Fruit fly (Drosophila melanogaster): Measurements from ENCODE around the gene CG4259.

CG4259 gene

DNA sequence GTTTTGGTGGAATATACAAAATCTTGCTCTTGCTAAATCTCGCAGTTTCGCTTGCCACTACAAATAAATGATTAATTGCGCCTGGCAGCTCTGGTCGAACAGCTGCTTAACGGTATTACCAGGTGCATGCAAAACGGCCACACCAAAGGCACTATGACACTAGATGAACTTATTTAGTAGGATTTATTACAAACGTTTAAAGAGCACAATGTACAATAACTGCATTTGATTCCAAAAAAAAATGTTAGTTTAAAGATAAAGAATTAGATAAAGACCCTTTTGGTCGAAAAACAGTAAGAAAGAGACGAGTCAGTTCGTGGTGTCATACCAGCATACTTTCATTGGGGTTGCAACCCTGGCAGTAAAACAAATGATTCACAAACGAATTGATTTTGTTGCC lies 18.2 kb upstream of the CG4259 start, which contains the start of the genes CG11723 and Tbcd (continued):
- TF ChIP-seq al (GFP tag; IDR thresholded peaks at IDR 0.05): peak; percentile 84
- peak; percentile 75 for TF ChIP-seq gt (GFP tag; IDR thresholded peaks at IDR 0.05)
- no peak for TF ChIP-seq CG42726 (GFP tag; IDR thresholded peaks at IDR 0.05; ENCODE audit: partially characterized antibody)
- TF ChIP-seq Sox102F (GFP tag; optimal IDR thresholded peaks at IDR 0.05): no peak
- TF ChIP-seq CHES-1-like (GFP tag; optimal IDR thresholded peaks at IDR 0.05): peak; percentile 87
- peak; percentile 97 for TF ChIP-seq MBD-R2 (GFP tag; IDR thresholded peaks at IDR 0.05)
- peak in 1 of 2 experiments; percentile 87 for TF ChIP-seq Pdp1 (GFP tag; optimal IDR thresholded peaks at IDR 0.05)
- no peak for TF ChIP-seq Hr39 (optimal IDR thresholded peaks at IDR 0.05)
- TF ChIP-seq CG10565 (GFP tag; optimal IDR thresholded peaks at IDR 0.05): no peak
- TF ChIP-seq Hmx (GFP tag; optimal IDR thresholded peaks at IDR 0.05): no peak
- peak; percentile 85 for TF ChIP-seq rib (GFP tag; IDR thresholded peaks at IDR 0.05)
- peak; percentile 69 for TF ChIP-seq CG12236 (GFP tag; optimal IDR thresholded peaks at IDR 0.05)
- peak; percentile 83 for TF ChIP-seq Dip3 (GFP tag; optimal IDR thresholded peaks at IDR 0.05)
- TF ChIP-seq jigr1 (GFP tag; IDR thresholded peaks at IDR 0.05): peak; percentile 78; the same call in 2 of the 3 replicates
- TF ChIP-seq hth (optimal IDR thresholded peaks at IDR 0.05): no peak
- TF ChIP-seq HmgD (GFP tag; optimal IDR thresholded peaks at IDR 0.05): peak; percentile 82
- TF ChIP-seq Spps (tag; optimal IDR thresholded peaks at IDR 0.05): peak; percentile 73
- peak; percentile 87 for TF ChIP-seq ind (GFP tag; optimal IDR thresholded peaks at IDR 0.05)
- TF ChIP-seq gcm (GFP tag; optimal IDR thresholded peaks at IDR 0.05): no peak
- TF ChIP-seq unpg (GFP tag; optimal IDR thresholded peaks at IDR 0.05): peak; percentile 91
- peak; percentile 90 for TF ChIP-seq CG9932 (GFP tag; IDR thresholded peaks at IDR 0.05)
- TF ChIP-seq Fer2 (tag; optimal IDR thresholded peaks at IDR 0.05): peak; percentile 75
- TF ChIP-seq CG12659 (GFP tag; optimal IDR thresholded peaks at IDR 0.05): peak; percentile 92
- TF ChIP-seq CG11456 (GFP tag; IDR thresholded peaks at IDR 0.05): peak; percentile 94
- TF ChIP-seq CG9817 (tag; optimal IDR thresholded peaks at IDR 0.05): peak; percentile 87
- peak; percentile 82 for TF ChIP-seq CG15696 (tag; optimal IDR thresholded peaks at IDR 0.05)
- no peak for TF ChIP-seq CG10147 (GFP tag; optimal IDR thresholded peaks at IDR 0.05)
- peak; percentile 91 for TF ChIP-seq CG8765 (GFP tag; IDR thresholded peaks at IDR 0.05)
- TF ChIP-seq Ets97D (GFP tag; optimal IDR thresholded peaks at IDR 0.05): peak; percentile 75
- TF ChIP-seq cg (GFP tag; optimal IDR thresholded peaks at IDR 0.05): no peak
- peak; percentile 52; the same call in 2 of the 3 replicates for TF ChIP-seq knrl (GFP tag; IDR thresholded peaks at IDR 0.05; ENCODE audit: partially characterized antibody)
- TF ChIP-seq odd (GFP tag; optimal IDR thresholded peaks at IDR 0.05): no peak
- TF ChIP-seq PHDP (tag; optimal IDR thresholded peaks at IDR 0.05): no peak
- peak; percentile 82 for TF ChIP-seq CG4424 (GFP tag; optimal IDR thresholded peaks at IDR 0.05)
- TF ChIP-seq CG8388 (GFP tag; optimal IDR thresholded peaks at IDR 0.05): peak; percentile 88
- TF ChIP-seq CG7987 (GFP tag; optimal IDR thresholded peaks at IDR 0.05): peak; percentile 59
- peak; percentile 84 for TF ChIP-seq Bdp1 (GFP tag; optimal IDR thresholded peaks at IDR 0.05)
- peak; percentile 63 for TF ChIP-seq CG2202 (tag; optimal IDR thresholded peaks at IDR 0.05)
- TF ChIP-seq CG32767 (GFP tag; IDR thresholded peaks at IDR 0.05): peak; percentile 89
- peak; percentile 24 for TF ChIP-seq TFAM (GFP tag; optimal IDR thresholded peaks at IDR 0.05)
- TF ChIP-seq sna (GFP tag; IDR thresholded peaks at IDR 0.05; ENCODE audit: partially characterized antibody): peak; percentile 50; the same call in 1 of the 2 replicates
- peak; percentile 73 for TF ChIP-seq gcm2 (GFP tag; optimal IDR thresholded peaks at IDR 0.05)
- TF ChIP-seq chinmo (GFP tag; IDR thresholded peaks at IDR 0.05; ENCODE audit: partially characterized antibody): no peak
- peak; percentile 91 for TF ChIP-seq CG2712 (tag; optimal IDR thresholded peaks at IDR 0.05)
- peak; percentile 83 for TF ChIP-seq az2 (GFP tag; optimal IDR thresholded peaks at IDR 0.05)
- peak; percentile 63 for TF ChIP-seq CG17186 (GFP tag; optimal IDR thresholded peaks at IDR 0.05)
- TF ChIP-seq nom (GFP tag; optimal IDR thresholded peaks at IDR 0.05): peak; percentile 73
- peak; percentile 82 for TF ChIP-seq Oli (tag; optimal IDR thresholded peaks at IDR 0.05)
- peak; percentile 82 for TF ChIP-seq Dek (tag; optimal IDR thresholded peaks at IDR 0.05)
- TF ChIP-seq tup (GFP tag; optimal IDR thresholded peaks at IDR 0.05): peak; percentile 62
- no peak for TF ChIP-seq CG7745 (tag; optimal IDR thresholded peaks at IDR 0.05)
